Worm (Caenorhabditis elegans): Measurements from ENCODE around the gene rab-18.
"Not testable (repeated sequence)": the region's sequence is repeated elsewhere in the genome, so short reads cannot be mapped to it uniquely, and the experiment has no call there.

Gene rab-18

DNA sequence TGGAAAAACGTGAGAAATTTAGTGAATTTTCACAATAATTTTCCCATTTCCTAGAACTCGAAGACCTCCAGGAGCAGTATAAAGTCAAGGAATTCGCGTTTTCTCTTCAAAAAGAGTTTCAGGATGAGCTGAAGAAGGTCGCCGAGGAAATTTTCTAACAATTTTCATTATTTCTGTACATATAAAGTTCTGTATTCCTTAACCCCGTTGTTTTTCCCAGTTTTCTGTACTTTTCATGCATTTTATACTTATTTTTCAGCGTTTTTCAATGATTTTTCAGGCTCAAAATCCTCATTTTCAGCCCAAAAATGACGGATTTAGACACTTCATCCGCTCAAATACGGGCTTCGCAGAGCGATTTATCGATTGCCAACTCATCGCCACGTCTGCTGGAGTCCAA lies 526 bp upstream of the rab-18 start, which contains the start of gene par-2:
Gene par-2, plus strand, starts transcription at position 301 of the 400 bp plus-strand sequence.
- TF ChIP-seq ceh-36 (tag; optimal IDR thresholded peaks at IDR 0.05) (no peak), ceh-13 (GFP tag; optimal IDR thresholded peaks at IDR 0.05) (no peak)

DNA sequence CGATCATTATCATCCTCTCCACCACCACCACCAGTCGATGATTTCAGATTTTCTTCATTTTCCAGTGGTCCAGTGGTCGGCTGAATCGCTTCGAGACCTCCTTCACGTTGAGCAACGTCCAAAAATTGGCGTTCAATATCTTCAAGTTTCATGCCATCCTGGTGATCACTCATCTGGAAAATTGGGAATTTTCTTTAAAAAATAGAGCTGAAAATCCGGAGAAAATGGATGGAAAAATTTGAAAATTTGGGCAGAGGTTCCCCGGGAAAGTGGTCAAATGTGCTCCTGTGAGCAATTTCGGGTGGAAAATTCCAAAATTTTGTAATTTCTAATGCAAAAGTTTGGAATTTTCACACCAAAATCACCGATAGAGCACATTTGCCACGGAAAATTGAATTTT lies 4.2 kb downstream of the rab-18 start, which contains the start of gene uaf-1:
Gene uaf-1, minus strand, starts transcription at position 173 of the 400 bp plus-strand sequence.
- TF ChIP-seq scrt-1 (GFP tag; IDR thresholded peaks at IDR 0.05); tbx-11 (GFP tag; IDR thresholded peaks at IDR 0.05); tra-4 (tag; optimal IDR thresholded peaks at IDR 0.05): not testable (repeated sequence)

DNA sequence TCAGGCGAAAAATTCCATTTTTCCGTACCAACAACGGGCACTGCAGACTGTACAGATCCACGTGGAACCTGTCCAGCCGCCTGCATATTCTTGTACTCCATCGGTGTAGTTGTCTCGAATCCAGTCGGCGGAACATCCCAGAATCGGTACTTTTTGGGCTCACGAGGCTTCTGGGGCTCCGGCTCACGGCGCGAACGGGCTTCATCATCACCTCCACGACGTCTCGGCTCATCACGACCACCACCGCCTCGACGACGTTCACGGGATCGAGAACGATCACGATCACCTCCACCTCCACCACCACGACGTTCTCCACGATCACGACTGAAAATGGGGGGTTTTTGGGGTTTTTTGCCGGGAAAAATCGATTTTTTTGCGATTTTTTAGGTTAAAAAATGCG lies 6.4 kb downstream of the rab-18 start:
- TF ChIP-seq B0310.2 (tag; optimal IDR thresholded peaks at IDR 0.05) = no peak

DNA sequence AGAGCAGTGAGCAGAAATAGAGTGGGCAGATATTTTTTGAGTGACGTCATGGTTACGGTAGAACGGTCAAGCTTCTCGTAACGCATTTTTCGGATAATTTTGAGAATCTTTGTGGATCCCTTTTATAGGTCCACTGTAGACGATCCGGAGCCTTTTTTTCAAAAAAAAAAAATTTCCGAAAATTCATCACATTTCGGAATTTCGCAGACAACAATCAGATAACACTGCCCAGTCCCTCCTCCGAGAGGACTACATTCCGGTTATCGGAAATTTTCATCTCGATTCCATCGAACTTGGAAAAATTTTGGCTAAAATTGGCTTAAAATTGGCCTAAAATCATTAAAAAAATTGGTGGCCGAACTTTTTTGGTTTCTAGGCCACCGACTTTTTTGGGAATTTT lies 20.6 kb downstream of the rab-18 start, which contains the start of gene BE0003N10.6:
Gene BE0003N10.6, minus strand, starts transcription at position 101 of the 400 bp plus-strand sequence.
- TF ChIP-seq B0310.2 (tag; optimal IDR thresholded peaks at IDR 0.05) (no peak), aly-1 (tag; optimal IDR thresholded peaks at IDR 0.05) (no peak)

DNA sequence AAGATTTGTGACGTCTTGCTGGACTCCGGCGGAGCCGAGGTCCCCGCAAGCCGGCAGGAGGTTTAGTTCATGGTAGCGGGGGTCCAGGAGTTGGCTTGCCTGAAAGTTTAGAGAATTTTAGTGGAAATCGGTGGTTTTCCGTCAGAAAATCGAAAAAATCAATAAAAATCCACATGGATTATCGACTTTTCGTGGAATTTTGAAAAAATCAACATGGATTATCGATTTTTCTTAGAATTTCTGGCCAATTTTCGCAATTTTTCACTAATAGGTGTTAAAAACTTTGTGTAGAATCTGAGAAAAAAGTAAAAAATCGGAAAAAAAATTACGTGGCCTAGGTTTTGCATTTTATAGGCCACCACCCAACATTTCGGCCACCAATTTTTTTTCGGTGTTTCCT lies 21.7 kb downstream of the rab-18 start:
- no peak for TF ChIP-seq hmg-4 (GFP tag; optimal IDR thresholded peaks at IDR 0.05)
- TF ChIP-seq B0310.2 (tag; optimal IDR thresholded peaks at IDR 0.05) = no peak

DNA sequence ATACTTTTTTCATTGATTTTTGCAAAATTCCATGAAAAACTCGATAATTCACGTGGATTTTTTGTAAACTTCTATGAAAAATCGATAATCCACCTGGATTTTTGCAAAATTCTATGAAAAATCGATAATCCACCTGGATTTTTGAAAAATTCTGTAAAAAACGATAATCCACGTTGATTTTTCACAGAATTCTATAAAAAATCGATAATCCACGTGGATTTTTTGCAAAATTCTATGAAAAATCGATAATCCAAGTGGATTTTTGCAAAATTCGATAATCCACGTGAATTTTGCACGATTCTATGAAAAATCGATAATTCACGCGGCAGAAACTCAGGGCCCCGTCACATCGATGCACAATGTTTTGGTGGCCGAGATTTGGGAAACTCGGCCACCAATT lies 22.5 kb downstream of the rab-18 start:
- TF ChIP-seq B0310.2 (tag; optimal IDR thresholded peaks at IDR 0.05) = no peak
- no peak for TF ChIP-seq sea-1 (GFP tag; conservative IDR thresholded peaks at IDR 0.05)
- no peak for TF ChIP-seq hnd-1 (tag; optimal IDR thresholded peaks at IDR 0.05)
- TF ChIP-seq hmg-4 (GFP tag; optimal IDR thresholded peaks at IDR 0.05) = no peak
- TF ChIP-seq flt-1 (GFP tag; IDR thresholded peaks at IDR 0.05) = no peak

DNA sequence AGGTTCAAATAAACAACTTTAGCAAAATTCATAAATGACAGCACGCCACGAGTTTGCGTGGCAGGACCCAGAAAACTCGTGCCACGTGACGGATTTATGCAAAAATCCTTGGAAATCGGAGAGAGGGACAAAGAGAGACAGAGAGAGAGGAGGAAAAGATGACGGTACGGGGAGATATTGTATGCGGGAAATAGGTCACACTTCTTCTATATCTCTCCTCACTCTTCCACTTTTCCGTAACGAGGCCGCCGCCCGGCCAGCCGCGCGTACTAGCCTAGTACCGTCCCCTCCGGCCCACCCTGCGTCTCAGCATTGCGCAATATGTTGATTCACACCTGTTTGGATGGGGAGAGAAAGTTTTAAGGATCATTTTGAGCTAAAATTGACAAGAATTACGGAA lies 26.5 kb downstream of the rab-18 start:
- TF ChIP-seq tbx-37 (GFP tag; conservative IDR thresholded peaks at IDR 0.05) = no peak
- peak; percentile 56 for TF ChIP-seq hmg-4 (GFP tag; optimal IDR thresholded peaks at IDR 0.05)

DNA sequence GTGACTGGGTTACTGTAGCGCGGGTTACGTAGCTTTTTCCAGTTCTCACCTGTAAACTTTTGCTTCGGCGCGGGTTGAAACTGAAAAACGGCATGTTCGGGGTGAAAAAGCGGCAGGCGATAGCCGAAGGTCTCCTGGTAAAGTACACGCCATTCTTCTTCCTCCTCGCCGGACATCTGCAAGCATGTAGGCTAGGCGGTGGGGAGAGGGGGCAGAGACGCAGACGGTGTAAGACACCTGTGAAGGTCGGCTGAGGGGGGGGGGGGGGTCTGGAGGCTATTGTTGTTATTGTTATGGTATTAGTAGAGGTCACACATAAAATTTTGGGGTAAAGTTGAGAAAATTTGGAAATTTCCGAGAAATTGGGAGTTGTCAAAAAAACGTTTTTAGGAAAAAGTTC lies 27.5 kb downstream of the rab-18 start, which contains the start of gene fbxo-11.2:
Gene fbxo-11.2, minus strand, starts transcription at position 176 of the 400 bp plus-strand sequence.
- TF ChIP-seq ceh-13 (GFP tag; optimal IDR thresholded peaks at IDR 0.05) (no peak), hmg-4 (GFP tag; optimal IDR thresholded peaks at IDR 0.05) (no peak), tbx-11 (GFP tag; IDR thresholded peaks at IDR 0.05) (no peak), scrt-1 (GFP tag; IDR thresholded peaks at IDR 0.05) (no peak), tra-4 (tag; optimal IDR thresholded peaks at IDR 0.05) (no peak), flt-1 (GFP tag; IDR thresholded peaks at IDR 0.05) (no peak), hmbx-1 (tag; optimal IDR thresholded peaks at IDR 0.05) (no peak), tbx-37 (GFP tag; conservative IDR thresholded peaks at IDR 0.05) (no peak), ets-7 (tag; optimal IDR thresholded peaks at IDR 0.05) (no peak), F13C5.2 (tag; optimal IDR thresholded peaks at IDR 0.05) (no peak), aly-1 (tag; optimal IDR thresholded peaks at IDR 0.05) (no peak), B0310.2 (tag; optimal IDR thresholded peaks at IDR 0.05) (no peak), ama-1 (optimal IDR thresholded peaks at IDR 0.05) (no peak), sea-1 (GFP tag; conservative IDR thresholded peaks at IDR 0.05) (no peak), ceh-36 (tag; optimal IDR thresholded peaks at IDR 0.05) (no peak), hnd-1 (tag; optimal IDR thresholded peaks at IDR 0.05) (no peak), pes-1 (GFP tag; IDR thresholded peaks at IDR 0.05) (no peak)

DNA sequence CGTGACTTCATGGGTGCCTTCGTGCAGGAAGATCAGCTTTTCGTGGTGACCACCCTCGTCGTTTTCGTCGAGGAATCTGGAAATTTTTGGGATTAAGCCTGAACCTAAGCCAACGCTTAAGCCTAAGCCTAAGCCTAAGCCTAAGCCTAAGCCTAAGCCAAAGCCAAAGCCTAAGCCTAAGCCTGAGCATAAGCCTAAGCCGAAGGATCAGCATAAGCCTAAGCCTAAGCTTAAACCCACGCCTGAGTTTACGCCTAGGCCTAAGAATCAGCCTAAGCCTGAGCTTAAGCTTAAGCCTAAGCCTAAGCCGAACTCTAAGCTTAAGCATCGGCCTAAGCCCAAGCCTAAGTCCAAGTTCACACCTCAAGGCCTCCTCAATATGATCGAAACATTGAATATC lies 28.3 kb downstream of the rab-18 start:
- TF ChIP-seq ceh-36 (tag; optimal IDR thresholded peaks at IDR 0.05) (peak; percentile 90), flt-1 (GFP tag; IDR thresholded peaks at IDR 0.05) (no peak)

DNA sequence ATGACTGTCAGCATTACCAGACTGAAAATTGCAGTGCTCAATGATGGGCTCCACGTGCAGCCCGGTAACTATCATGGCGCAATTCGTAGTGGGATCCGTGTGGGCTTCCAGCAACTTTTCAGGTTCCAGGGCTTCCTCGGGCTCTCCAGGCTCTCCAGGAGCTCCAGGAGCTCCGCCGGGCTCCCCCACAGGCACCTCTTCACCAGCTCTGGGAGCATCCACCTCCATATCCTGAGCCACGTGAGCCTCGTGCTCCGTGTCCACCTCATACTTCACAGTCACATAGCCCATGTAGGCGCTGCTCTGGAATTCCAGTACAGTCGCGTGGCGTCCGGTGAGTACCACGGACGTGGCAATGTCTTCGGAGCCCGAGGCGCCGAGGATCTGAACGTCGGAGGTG lies 28.7 kb downstream of the rab-18 start:
- no peak for TF ChIP-seq hmg-4 (GFP tag; optimal IDR thresholded peaks at IDR 0.05)
- no peak for TF ChIP-seq ceh-36 (tag; optimal IDR thresholded peaks at IDR 0.05)
- no peak for TF ChIP-seq hnd-1 (tag; optimal IDR thresholded peaks at IDR 0.05)
- no peak for TF ChIP-seq B0310.2 (tag; optimal IDR thresholded peaks at IDR 0.05)
- TF ChIP-seq tbx-11 (GFP tag; IDR thresholded peaks at IDR 0.05) = no peak
- TF ChIP-seq tra-4 (tag; optimal IDR thresholded peaks at IDR 0.05) = no peak
- no peak for TF ChIP-seq tbx-37 (GFP tag; conservative IDR thresholded peaks at IDR 0.05)
- no peak for TF ChIP-seq pes-1 (GFP tag; IDR thresholded peaks at IDR 0.05)
- TF ChIP-seq ceh-13 (GFP tag; optimal IDR thresholded peaks at IDR 0.05) = no peak
- no peak for TF ChIP-seq sea-1 (GFP tag; conservative IDR thresholded peaks at IDR 0.05)
- TF ChIP-seq scrt-1 (GFP tag; IDR thresholded peaks at IDR 0.05) = no peak
- TF ChIP-seq ama-1 (optimal IDR thresholded peaks at IDR 0.05) = no peak
- TF ChIP-seq F13C5.2 (tag; optimal IDR thresholded peaks at IDR 0.05) = no peak

Measured in whole organism, early embryonic.